Worm (Caenorhabditis elegans) whole organism, L4 larva: ENCODE data around the gene F32D8.7.

ENCODE experiments used
- F37D6.2 ChIP-seq: sonication (generic microtip); optimal IDR thresholded peaks from 2 replicates; lab custom pipeline; 2016; ENCODE audit warnings: mild to moderate bottlenecking, missing genetic modification characterization, missing compliant biosample characterization
- T20F7.1 ChIP-seq: fragments of 200-800 bp; sonication (Bioruptor generic); optimal IDR thresholded peaks from 2 replicates; lab custom pipeline; 2018; ENCODE audit warnings: mild to moderate bottlenecking, missing genetic modification characterization, missing compliant biosample characterization
- Y75B8A.6 ChIP-seq: fragments of 200-800 bp; sonication (Bioruptor generic); IDR thresholded peaks from 2 replicates; pipeline ENCODE4 v1.3.6; 2022; ENCODE audit warnings: missing genetic modification reagents, missing genetic modification characterization, missing compliant biosample characterization
- aha-1 ChIP-seq: fragments of 150-350 bp; peaks from one replicate; lab custom pipeline; 2014; ENCODE audit warnings: missing biosample characterization, missing genetic modification characterization
- arid-1 ChIP-seq: fragments of 200-800 bp; sonication (Bioruptor generic); conservative IDR thresholded peaks from 2 replicates; pipeline ENCODE4 v1.3.6; 2022; ENCODE audit warnings: missing genetic modification reagents, missing genetic modification characterization, missing compliant biosample characterization
- attf-4 ChIP-seq: sonication (generic microtip); optimal IDR thresholded peaks from 3 replicates; lab custom pipeline; 2017; ENCODE audit warnings: missing biosample characterization, missing genetic modification characterization
- ceh-32 ChIP-seq: sonication (generic microtip); optimal IDR thresholded peaks from 2 replicates; lab custom pipeline; 2016; ENCODE audit warnings: mild to moderate bottlenecking, missing genetic modification characterization, missing compliant biosample characterization; ENCODE audit not compliant: poor library complexity
- ces-1 ChIP-seq: fragments of 150-350 bp; sonication (generic microtip); optimal IDR thresholded peaks from 4 replicates; lab custom pipeline; 2014; ENCODE audit warnings: missing biosample characterization, missing genetic modification reagents, missing genetic modification characterization
- ctbp-1 ChIP-seq: fragments of 200-800 bp; sonication (Bioruptor generic); IDR thresholded peaks from 2 replicates; pipeline ENCODE4 v1.3.6; 2022; ENCODE audit warnings: missing genetic modification reagents, missing genetic modification characterization, missing compliant biosample characterization
- daf-16 ChIP-seq, 3 experiments: sonication (generic microtip); optimal IDR thresholded peaks; 2 replicates each; lab custom pipeline; 2016 to 2017; ENCODE audit warnings: missing genetic modification characterization in 3 of 3, missing genetic modification reagents in 3 of 3, mild to moderate bottlenecking in 2 of 3, missing compliant biosample characterization in 2 of 3, missing biosample characterization in 1 of 3, moderate library complexity in 1 of 3
- daf-19 ChIP-seq: fragments of 200-800 bp; sonication (Bioruptor generic); conservative IDR thresholded peaks from 2 replicates; pipeline ENCODE4 v1.3.6; 2022; ENCODE audit warnings: missing genetic modification characterization, missing compliant biosample characterization
- dmd-6 ChIP-seq: fragments of 200-800 bp; sonication (Bioruptor generic); IDR thresholded peaks from 2 replicates; pipeline ENCODE4 v1.3.6; 2022; ENCODE audit warnings: missing genetic modification reagents, missing genetic modification characterization, missing compliant biosample characterization
- fkh-10 ChIP-seq: fragments of 150-350 bp; optimal IDR thresholded peaks from 2 replicates; lab custom pipeline; 2014; ENCODE audit warnings: missing biosample characterization, missing genetic modification reagents, missing genetic modification characterization
- hif-1 ChIP-seq, 2 experiments: sonication (generic microtip); optimal IDR thresholded peaks; 2 replicates each; lab custom pipeline; 2016 to 2017; ENCODE audit warnings: missing compliant biosample characterization in 2 of 2, missing genetic modification characterization in 2 of 2, missing genetic modification reagents in 2 of 2, missing genotype in 2 of 2, mild to moderate bottlenecking in 1 of 2
- hlh-11 ChIP-seq: fragments of 200-800 bp; sonication (Bioruptor generic); optimal IDR thresholded peaks from 2 replicates; lab custom pipeline; 2018; ENCODE audit warnings: mild to moderate bottlenecking, missing genetic modification characterization, missing compliant biosample characterization
- hlh-30 ChIP-seq: sonication (generic microtip); optimal IDR thresholded peaks from 2 replicates; lab custom pipeline; 2017; ENCODE audit warnings: antibody characterized with exemption, mild to moderate bottlenecking, missing genetic modification characterization, missing compliant biosample characterization; ENCODE audit not compliant: insufficient read depth
- jun-1 ChIP-seq: fragments of 150-350 bp; optimal IDR thresholded peaks from 2 replicates; lab custom pipeline; 2014; ENCODE audit warnings: missing biosample characterization, missing genetic modification reagents, missing genetic modification characterization
- lin-13 ChIP-seq: fragments of 150-350 bp; optimal IDR thresholded peaks from 2 replicates; lab custom pipeline; 2014; ENCODE audit warnings: missing biosample characterization, missing genetic modification reagents, missing genetic modification characterization
- lsy-2 ChIP-seq, 2 experiments: fragments of 150-350 bp in 1 of 2; sonication (generic microtip) in 1 of 2; optimal IDR thresholded peaks; 2 replicates each; lab custom pipeline; 2014 to 2017; ENCODE audit warnings: missing biosample characterization in 2 of 2, missing genetic modification characterization in 2 of 2
- madf-5 ChIP-seq, 2 experiments: fragments of 200-800 bp; sonication (Bioruptor generic); IDR thresholded peaks; 2 replicates each; pipeline ENCODE4 v1.3.6; 2022; ENCODE audit warnings: missing compliant biosample characterization in 2 of 2, missing genetic modification characterization in 2 of 2
- mdl-1 ChIP-seq, 2 experiments: fragments of 150-350 bp in 1 of 2; sonication (generic microtip) in 1 of 2; optimal IDR thresholded peaks; 2 replicates each; lab custom pipeline; 2014 to 2017; ENCODE audit warnings: missing biosample characterization in 2 of 2, missing genetic modification characterization in 2 of 2
- nhr-102 ChIP-seq: sonication (generic microtip); optimal IDR thresholded peaks from 2 replicates; lab custom pipeline; 2016; ENCODE audit warnings: mild to moderate bottlenecking, missing genetic modification characterization, moderate library complexity, missing compliant biosample characterization
- nhr-28 ChIP-seq: fragments of 150-350 bp; optimal IDR thresholded peaks from 2 replicates; lab custom pipeline; 2014; ENCODE audit warnings: missing biosample characterization, missing genetic modification characterization
- nhr-77 ChIP-seq: fragments of 150-350 bp; optimal IDR thresholded peaks from 2 replicates; lab custom pipeline; 2014; ENCODE audit warnings: missing biosample characterization, missing genetic modification characterization
- set-16 ChIP-seq: fragments of 200-800 bp; sonication (Bioruptor generic); IDR thresholded peaks from 2 replicates; pipeline ENCODE4 v1.3.6; 2022; ENCODE audit warnings: missing genetic modification reagents, missing genetic modification characterization, missing compliant biosample characterization
- unc-62 ChIP-seq, 3 experiments: fragments of 150-350 bp in 1 of 3; sonication (generic microtip); optimal IDR thresholded peaks in 2 of 3; peaks in 1 of 3; 1 replicate in 1 of 3; 2 replicates in 2 of 3; lab custom pipeline; 2014 to 2017; ENCODE audit warnings: missing biosample characterization in 3 of 3, missing genetic modification characterization in 3 of 3, missing genetic modification reagents in 3 of 3, missing genotype in 1 of 3
- vab-7 ChIP-seq: fragments of 200-800 bp; sonication (Bioruptor generic); IDR thresholded peaks from 2 replicates; pipeline ENCODE4 v1.3.6; 2022; ENCODE audit warnings: missing genetic modification reagents, missing genetic modification characterization, missing compliant biosample characterization

F32D8.7 gene

DNA sequence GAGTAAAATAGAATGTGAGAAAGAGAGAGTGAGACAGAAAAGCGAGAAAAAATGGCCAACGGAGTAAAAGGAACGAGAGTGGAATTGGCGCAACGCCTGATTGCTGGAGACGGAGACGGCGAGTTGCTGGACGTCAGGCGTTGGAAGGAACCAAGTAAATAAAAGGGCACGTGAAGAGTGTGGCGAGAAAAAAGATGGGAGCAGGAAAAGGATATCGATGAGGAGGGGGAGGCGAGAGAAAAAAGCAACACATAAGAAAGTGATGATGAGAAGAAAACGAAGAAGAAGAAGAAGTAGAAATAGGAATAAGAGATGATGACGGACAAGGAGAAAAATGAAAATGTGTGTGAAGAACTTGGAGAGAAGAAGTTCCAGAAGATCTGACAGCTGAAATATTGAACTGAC lies 26.8 kb upstream of the F32D8.7 start (continued):
- TF ChIP-seq nhr-102 (tag; lab: Kevin White, UChicago), result peak; percentile 17
- peak; percentile 12 for TF ChIP-seq ceh-32 (tag; lab: Kevin White, UChicago)
- TF ChIP-seq F37D6.2, result peak; percentile 54
- TF ChIP-seq lin-13, result peak; percentile 46
- TF ChIP-seq ctbp-1, result peak; percentile 91

DNA sequence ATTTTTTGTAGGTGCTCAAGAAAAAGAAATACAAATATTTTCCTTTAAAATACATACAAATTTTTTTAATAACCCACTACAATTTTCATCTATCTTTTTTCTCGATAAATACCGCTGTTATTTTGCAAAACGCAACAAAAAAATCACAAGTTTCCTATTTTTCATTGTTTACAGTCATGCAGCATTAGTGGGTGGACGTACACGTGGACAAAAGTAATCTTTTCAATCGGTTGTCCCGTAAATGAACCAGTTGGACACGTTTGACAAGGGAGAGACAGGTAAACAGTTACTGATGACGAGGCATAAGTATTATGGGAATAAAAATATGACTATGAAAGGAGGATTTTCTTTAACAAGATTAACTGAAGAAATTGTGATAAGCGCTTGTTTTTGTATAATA lies 25.0 kb upstream of the F32D8.7 start:
- TF ChIP-seq daf-19 (GFP tag; lab: Robert Waterston, UW) (no peak), unc-62 (GFP tag; optimal IDR thresholded peaks at IDR 0.05 in 1 of 2; lab: Kevin White, UChicago) (peak in 1 of 2 experiments; percentile 76), unc-62 (tag; optimal IDR thresholded peaks at IDR 0.05; lab: Kevin White, UChicago) (no peak), hlh-11 (tag; lab: Kevin White, UChicago) (no peak), Y75B8A.6 (GFP tag; lab: Robert Waterston, UW) (no peak), arid-1 (GFP tag; lab: Robert Waterston, UW) (no peak), mdl-1 (tag; optimal IDR thresholded peaks at IDR 0.05; lab: Kevin White, UChicago) (peak in 1 of 2 experiments; percentile 18), set-16 (GFP tag; lab: Robert Waterston, UW) (no peak), madf-5 (GFP tag; IDR thresholded peaks at IDR 0.05; lab: Robert Waterston, UW) (no peak), hlh-30 (tag; lab: Kevin White, UChicago) (peak; percentile 39), daf-16 (GFP tag; optimal IDR thresholded peaks at IDR 0.05; lab: Kevin White, UChicago) (no peak), daf-16 (tag; optimal IDR thresholded peaks at IDR 0.05; lab: Kevin White, UChicago) (peak; percentile 0)
- TF ChIP-seq, all 104 proteins: peak for 4

DNA sequence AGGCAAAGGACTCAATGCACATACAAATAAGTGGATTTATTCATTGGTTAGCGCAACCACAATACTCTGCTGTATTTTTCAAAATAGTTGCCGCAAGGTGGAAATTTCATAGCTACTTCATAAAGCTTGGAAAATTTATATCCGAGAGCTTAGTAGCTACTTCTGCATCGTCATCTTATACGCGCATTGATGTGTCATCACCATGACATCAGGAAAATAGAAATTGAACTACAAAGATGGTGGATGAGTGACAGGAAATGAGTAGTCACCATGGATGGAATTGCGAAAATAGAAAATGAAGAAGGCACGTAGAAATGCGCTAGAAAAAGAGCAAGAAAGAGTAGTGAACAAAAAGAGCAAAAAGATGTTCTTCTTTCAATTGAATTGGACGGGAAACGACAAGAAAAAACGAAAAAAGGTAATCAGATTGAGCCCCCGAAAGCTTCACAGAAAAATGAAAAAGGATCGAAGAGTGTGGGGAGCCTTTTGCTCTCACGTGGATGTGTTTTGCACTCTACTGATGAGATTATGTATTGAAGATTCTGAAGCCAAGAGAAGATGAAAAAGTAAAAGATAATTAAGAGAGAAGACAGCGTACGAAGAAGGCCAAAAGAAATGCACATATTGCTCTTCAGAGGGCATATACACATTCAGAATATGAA lies 23.2 kb upstream of the F32D8.7 start:
- TF ChIP-seq dmd-6 (no peak), ctbp-1 (peak; percentile 68; the same call in 1 of the 2 replicates), lsy-2 (tag; optimal IDR thresholded peaks at IDR 0.05; lab: Kevin White, UChicago) (peak in 1 of 2 experiments; percentile 44), unc-62 (GFP tag; optimal IDR thresholded peaks at IDR 0.05 in 1 of 2; lab: Kevin White, UChicago) (peak in 1 of 2 experiments; percentile 90), unc-62 (tag; optimal IDR thresholded peaks at IDR 0.05; lab: Kevin White, UChicago) (no peak), nhr-77 (tag; lab: Kevin White, UChicago) (no peak), aha-1 (tag; lab: Kevin White, UChicago) (peak; percentile 79), hif-1 (tag; optimal IDR thresholded peaks at IDR 0.05; lab: Kevin White, UChicago) (peak in 1 of 2 experiments; percentile 24), attf-4 (tag; lab: Kevin White, UChicago) (no peak), fkh-10 (GFP tag; lab: Kevin White, UChicago) (peak; percentile 74), ces-1 (GFP tag; lab: Kevin White, UChicago) (peak; percentile 92)

DNA sequence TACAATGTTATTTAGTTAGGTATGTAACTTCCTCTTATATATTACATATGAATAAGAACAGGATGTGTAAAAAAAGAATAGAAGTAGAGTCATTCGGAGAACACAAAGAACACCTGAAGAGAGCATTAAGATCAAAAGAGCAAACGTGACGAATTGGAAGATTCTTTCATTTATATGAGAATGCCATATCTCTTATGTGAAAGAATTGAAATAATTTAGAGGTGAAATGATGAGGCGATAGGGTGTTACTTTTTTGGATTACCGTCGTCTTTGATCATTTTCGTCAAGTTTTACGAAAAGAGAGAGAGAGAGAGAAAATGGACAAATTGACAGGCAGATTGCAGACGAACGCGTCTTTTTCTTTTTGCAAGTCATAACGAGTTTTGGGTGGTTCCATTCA lies 21.7 kb upstream of the F32D8.7 start:
- peak; percentile 97 for TF ChIP-seq aha-1 (tag; lab: Kevin White, UChicago)
- peak in 1 of 2 experiments; percentile 4 for TF ChIP-seq mdl-1 (tag; optimal IDR thresholded peaks at IDR 0.05; lab: Kevin White, UChicago)
- TF ChIP-seq nhr-28, result peak; percentile 12
- peak in 1 of 2 experiments; percentile 14 for TF ChIP-seq unc-62 (GFP tag; optimal IDR thresholded peaks at IDR 0.05 in 1 of 2; lab: Kevin White, UChicago)
- TF ChIP-seq unc-62 (tag; optimal IDR thresholded peaks at IDR 0.05; lab: Kevin White, UChicago), result no peak
- no peak for TF ChIP-seq vab-7 (GFP tag; lab: Robert Waterston, UW)
- no peak for TF ChIP-seq jun-1 (tag; lab: Kevin White, UChicago)
- TF ChIP-seq hlh-11 (tag; lab: Kevin White, UChicago), result peak; percentile 12
- no peak for TF ChIP-seq T20F7.1 (GFP tag; lab: Kevin White, UChicago)
- peak in 1 of 2 experiments; percentile 85 for TF ChIP-seq hif-1 (tag; optimal IDR thresholded peaks at IDR 0.05; lab: Kevin White, UChicago)
- peak in 1 of 2 experiments; percentile 51 for TF ChIP-seq lsy-2 (tag; optimal IDR thresholded peaks at IDR 0.05; lab: Kevin White, UChicago)
